Worm (Caenorhabditis elegans): ENCODE results near the gene mdf-2.

Gene mdf-2

DNA sequence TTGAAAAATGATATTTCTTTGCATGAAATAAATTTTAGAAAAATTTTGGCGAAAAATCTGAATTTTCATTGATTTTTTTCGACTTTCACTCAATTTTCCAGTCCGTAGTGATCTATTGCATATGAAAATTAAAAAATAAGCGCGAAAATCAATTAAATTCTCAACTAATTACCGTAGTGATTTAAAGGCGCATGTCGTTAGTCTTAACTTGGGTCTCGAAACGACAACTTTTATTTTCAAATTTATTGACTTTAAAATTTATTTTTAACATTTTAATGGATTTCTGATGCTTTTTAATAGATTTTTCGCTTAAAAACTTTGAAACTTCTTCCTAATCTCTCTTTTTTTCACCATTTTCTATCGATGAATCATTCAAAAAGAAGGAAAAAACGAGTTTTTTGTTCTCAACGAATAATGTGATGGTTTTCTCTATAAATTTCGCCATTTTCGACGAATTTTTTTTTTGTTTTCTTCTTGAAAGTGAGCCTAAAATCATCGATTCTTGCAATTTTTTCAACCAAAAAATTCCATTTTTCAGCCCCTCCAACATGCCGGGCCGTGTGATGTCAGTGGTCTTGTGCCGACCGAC lies 33.3 kb downstream of the mdf-2 start, which contains the start of gene vamp-7:
Gene vamp-7 (plus strand): TSS at position 539 of the 589 bp plus-strand sequence.
- TF ChIP-seq flt-1 (GFP tag; IDR thresholded peaks at IDR 0.05): no peak
- TF ChIP-seq ref-1 (GFP tag; conservative IDR thresholded peaks at IDR 0.05): no peak
- no peak for TF ChIP-seq ztf-29 (GFP tag; IDR thresholded peaks at IDR 0.05)
- TF ChIP-seq tab-1 (GFP tag; IDR thresholded peaks at IDR 0.05): no peak
- TF ChIP-seq klf-2 (GFP tag; conservative IDR thresholded peaks at IDR 0.05): no peak
- no peak for TF ChIP-seq med-1 (GFP tag; optimal IDR thresholded peaks at IDR 0.05; ENCODE audit: insufficient read depth)
- TF ChIP-seq cog-1 (tag; optimal IDR thresholded peaks at IDR 0.05): no peak
- no peak for TF ChIP-seq T22C8.4 (GFP tag; IDR thresholded peaks at IDR 0.05)
- TF ChIP-seq ztf-23 (GFP tag; IDR thresholded peaks at IDR 0.05): no peak

DNA sequence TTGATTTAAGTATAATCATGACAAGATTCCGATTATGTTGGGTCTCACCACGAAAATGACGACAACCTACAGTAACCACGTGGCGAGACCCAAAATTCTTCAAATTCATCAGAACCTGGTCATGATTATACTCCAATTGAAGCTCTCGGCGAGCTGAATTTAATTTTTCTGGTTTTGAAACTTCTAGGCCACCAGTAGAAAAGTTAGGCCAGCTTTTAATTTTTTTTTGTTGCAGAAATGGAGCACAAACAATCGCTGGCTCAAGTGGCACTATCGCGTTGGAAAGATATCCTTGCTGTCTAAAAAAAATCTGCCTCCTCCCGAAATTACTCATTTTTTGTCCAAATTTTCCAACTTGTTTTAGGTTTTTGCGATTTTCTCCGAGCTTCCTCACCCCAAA lies 34.4 kb downstream of the mdf-2 start:
- no peak for TF ChIP-seq ztf-23 (GFP tag; IDR thresholded peaks at IDR 0.05)
- TF ChIP-seq ref-1 (GFP tag; conservative IDR thresholded peaks at IDR 0.05): no peak
- no peak for TF ChIP-seq med-1 (GFP tag; optimal IDR thresholded peaks at IDR 0.05; ENCODE audit: insufficient read depth)
- TF ChIP-seq cog-1 (tag; optimal IDR thresholded peaks at IDR 0.05): no peak

DNA sequence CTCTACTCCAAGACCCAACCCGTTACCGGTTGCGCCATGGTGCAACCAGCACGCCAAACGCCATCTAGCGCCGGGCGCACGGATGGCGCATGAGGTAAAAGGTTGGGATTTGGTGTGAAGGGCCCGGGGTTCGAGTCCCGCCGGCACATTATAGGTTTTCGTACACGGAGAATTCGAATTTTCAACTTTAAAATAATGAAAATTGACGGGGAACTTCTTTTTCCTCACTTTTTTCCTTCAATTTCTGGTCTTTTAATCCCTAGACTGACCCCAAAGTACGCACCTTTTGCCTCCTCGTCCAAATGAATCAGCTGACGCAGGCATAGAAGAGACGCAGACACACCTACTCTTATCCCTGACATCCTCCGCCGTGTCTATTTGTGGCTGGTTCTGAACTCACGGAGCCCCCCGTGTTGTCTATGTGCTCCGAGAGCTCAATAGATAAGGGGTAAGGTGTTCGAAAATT lies 37.3 kb downstream of the mdf-2 start:
- no peak for TF ChIP-seq T22C8.4 (GFP tag; IDR thresholded peaks at IDR 0.05)
- no peak for TF ChIP-seq ref-1 (GFP tag; conservative IDR thresholded peaks at IDR 0.05)
- TF ChIP-seq ztf-23 (GFP tag; IDR thresholded peaks at IDR 0.05): no peak
- no peak for TF ChIP-seq klf-2 (GFP tag; conservative IDR thresholded peaks at IDR 0.05)
- no peak for TF ChIP-seq tab-1 (GFP tag; IDR thresholded peaks at IDR 0.05)
- TF ChIP-seq flt-1 (GFP tag; IDR thresholded peaks at IDR 0.05): no peak
- TF ChIP-seq med-1 (GFP tag; optimal IDR thresholded peaks at IDR 0.05; ENCODE audit: insufficient read depth): no peak
- no peak for TF ChIP-seq ztf-29 (GFP tag; IDR thresholded peaks at IDR 0.05)
- TF ChIP-seq cog-1 (tag; optimal IDR thresholded peaks at IDR 0.05): no peak

DNA sequence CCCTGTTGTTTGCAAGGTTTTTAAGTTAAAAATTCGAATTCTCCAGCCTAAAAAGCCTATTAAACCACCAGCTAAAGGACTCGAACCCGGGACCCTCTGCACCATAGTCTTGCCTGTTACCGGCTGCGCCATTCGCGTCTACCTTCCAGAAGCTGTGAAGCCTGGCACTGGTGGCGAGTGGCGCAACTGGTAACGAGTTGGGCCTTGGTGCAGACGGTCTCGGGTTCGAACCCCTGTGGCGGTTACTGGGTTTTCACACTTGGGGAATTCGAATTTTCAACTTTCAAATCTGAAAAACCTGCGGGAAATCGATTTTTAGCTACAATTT lies 38.1 kb downstream of the mdf-2 start:
- no peak for TF ChIP-seq cog-1 (tag; optimal IDR thresholded peaks at IDR 0.05)
- TF ChIP-seq ref-1 (GFP tag; conservative IDR thresholded peaks at IDR 0.05): no peak
- no peak for TF ChIP-seq tab-1 (GFP tag; IDR thresholded peaks at IDR 0.05)
- no peak for TF ChIP-seq flt-1 (GFP tag; IDR thresholded peaks at IDR 0.05)
- TF ChIP-seq ztf-23 (GFP tag; IDR thresholded peaks at IDR 0.05): no peak

DNA sequence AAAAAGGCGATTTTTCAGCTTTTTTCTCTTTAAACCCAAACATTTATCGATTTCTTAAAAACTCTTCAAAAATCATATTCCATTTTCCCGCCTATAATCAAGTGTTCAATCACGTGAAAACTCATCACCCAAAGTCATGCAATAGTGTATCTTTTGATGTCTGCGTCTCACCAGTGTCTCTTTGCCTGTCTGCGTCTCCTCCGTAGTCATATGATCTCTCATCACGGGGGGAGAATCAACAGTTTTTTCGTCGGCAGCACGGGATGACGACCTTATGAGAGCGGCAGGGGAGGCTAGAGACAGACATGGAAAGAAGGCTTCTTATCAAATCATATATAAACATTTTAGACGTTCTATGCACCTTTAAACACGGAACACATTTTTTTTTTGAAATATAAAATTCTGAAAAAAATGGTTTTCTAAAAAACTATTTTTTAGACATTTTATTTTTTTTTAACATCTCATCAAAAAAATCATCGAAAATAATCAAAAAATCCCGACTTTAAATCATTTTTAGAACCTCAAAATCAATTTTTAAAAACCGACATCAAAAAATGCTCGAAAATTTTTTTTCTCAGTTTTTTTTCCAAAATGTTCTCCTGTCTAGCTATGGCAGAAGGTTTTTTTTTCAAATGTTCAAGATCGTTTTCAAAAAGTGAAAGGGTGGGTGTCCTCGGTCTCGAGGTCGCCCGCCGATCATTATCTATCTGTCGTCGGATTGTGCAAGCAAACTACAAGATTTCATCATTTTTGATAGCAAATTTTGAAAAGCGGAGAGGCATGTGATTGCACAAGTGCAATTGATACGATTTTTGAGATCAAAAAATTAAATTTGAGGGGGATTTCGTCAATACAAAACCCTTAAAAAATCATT lies 38.7 kb downstream of the mdf-2 start:
- TF ChIP-seq T22C8.4 (GFP tag; IDR thresholded peaks at IDR 0.05) (peak; percentile 7; the same call in 1 of the 2 replicates), cog-1 (tag; optimal IDR thresholded peaks at IDR 0.05) (peak; percentile 43), ztf-23 (GFP tag; IDR thresholded peaks at IDR 0.05) (0 out of 2 replicates have a peak, but pooled peaks have one; percentile 54), flt-1 (GFP tag; IDR thresholded peaks at IDR 0.05) (peak; percentile 49; the same call in 1 of the 2 replicates), klf-2 (GFP tag; conservative IDR thresholded peaks at IDR 0.05) (0 out of 2 replicates have a peak, but pooled peaks have one; percentile 9), ztf-29 (GFP tag; IDR thresholded peaks at IDR 0.05) (no peak), med-1 (GFP tag; optimal IDR thresholded peaks at IDR 0.05; ENCODE audit: insufficient read depth) (no peak)

DNA sequence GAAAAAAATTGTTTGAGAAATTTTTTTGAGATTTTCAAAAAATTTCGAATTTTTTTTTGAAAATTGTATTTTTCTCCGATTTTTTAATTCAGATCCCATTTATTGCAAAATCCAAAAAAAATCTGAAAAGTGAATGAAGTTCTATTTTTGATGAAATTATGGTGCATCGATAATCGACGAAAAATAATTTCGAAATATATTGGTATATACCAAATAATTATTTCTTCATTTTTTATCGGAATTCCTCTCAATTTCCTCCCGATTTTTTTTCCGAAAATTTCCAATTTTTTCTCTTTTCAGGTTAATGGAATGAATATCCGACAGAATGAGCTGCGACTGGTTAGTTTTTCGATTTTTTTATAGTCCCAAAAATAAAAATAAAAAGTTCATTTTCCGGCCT lies 40.1 kb downstream of the mdf-2 start, which contains the start of gene epg-9:
Gene epg-9 (plus strand): TSS at position 301 of the 400 bp plus-strand sequence.
- TF ChIP-seq klf-2 (GFP tag; conservative IDR thresholded peaks at IDR 0.05) (no peak), tab-1 (GFP tag; IDR thresholded peaks at IDR 0.05) (no peak), ztf-23 (GFP tag; IDR thresholded peaks at IDR 0.05) (no peak), flt-1 (GFP tag; IDR thresholded peaks at IDR 0.05) (no peak), cog-1 (tag; optimal IDR thresholded peaks at IDR 0.05) (no peak), ztf-29 (GFP tag; IDR thresholded peaks at IDR 0.05) (no peak), ref-1 (GFP tag; conservative IDR thresholded peaks at IDR 0.05) (no peak), med-1 (GFP tag; optimal IDR thresholded peaks at IDR 0.05; ENCODE audit: insufficient read depth) (no peak), T22C8.4 (GFP tag; IDR thresholded peaks at IDR 0.05) (no peak)

DNA sequence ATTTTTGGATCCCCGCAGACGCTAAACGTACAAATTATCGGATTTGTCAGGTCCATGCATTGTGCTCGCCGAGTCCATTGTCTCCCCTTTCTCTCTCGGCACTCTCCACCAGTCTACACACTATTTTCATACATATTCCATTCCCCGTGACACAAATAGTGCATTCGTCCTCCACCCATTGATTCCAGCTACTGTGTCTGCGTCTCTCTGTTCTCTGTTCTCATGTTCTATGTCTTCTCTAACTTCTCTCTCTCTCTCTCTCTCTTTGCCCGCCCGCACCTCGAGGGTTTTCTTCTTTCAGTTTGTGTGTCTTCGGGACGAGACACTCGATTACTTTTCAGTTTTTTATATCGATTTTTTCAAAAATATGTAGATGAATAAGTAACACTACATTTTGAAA lies 41.3 kb downstream of the mdf-2 start:
- no peak for TF ChIP-seq tab-1 (GFP tag; IDR thresholded peaks at IDR 0.05)
- TF ChIP-seq T22C8.4 (GFP tag; IDR thresholded peaks at IDR 0.05): peak; percentile 9; the same call in 1 of the 2 replicates
- no peak for TF ChIP-seq flt-1 (GFP tag; IDR thresholded peaks at IDR 0.05)
- no peak for TF ChIP-seq klf-2 (GFP tag; conservative IDR thresholded peaks at IDR 0.05)
- no peak for TF ChIP-seq med-1 (GFP tag; optimal IDR thresholded peaks at IDR 0.05; ENCODE audit: insufficient read depth)
- TF ChIP-seq ztf-29 (GFP tag; IDR thresholded peaks at IDR 0.05): no peak
- TF ChIP-seq ref-1 (GFP tag; conservative IDR thresholded peaks at IDR 0.05): no peak

DNA sequence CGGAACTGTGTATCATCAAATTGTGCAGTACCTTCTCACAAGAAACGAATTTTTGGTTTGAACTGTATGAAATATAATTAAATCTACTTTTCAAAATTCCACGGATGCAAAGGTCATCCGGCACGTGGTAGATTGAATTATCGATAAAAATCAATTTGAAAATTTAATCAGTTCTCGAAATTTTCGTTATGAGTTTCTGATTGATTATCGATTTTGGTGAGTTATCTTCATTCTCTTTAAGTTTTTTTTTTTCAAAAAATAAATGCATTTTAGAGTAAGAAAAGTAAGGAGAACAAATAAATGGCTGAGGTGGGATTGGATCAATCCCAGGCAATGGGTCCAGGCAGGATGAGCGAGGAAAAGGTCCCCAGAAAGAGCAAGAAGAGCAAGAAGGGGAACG lies 43.5 kb downstream of the mdf-2 start, which contains the start of gene Y69A2AR.47:
Gene Y69A2AR.47 (plus strand): TSS at position 301 of the 400 bp plus-strand sequence.
- TF ChIP-seq ztf-29 (GFP tag; IDR thresholded peaks at IDR 0.05) (no peak), ref-1 (GFP tag; conservative IDR thresholded peaks at IDR 0.05) (no peak), ztf-23 (GFP tag; IDR thresholded peaks at IDR 0.05) (no peak), T22C8.4 (GFP tag; IDR thresholded peaks at IDR 0.05) (no peak), med-1 (GFP tag; optimal IDR thresholded peaks at IDR 0.05; ENCODE audit: insufficient read depth) (no peak), flt-1 (GFP tag; IDR thresholded peaks at IDR 0.05) (no peak)
